Fruit fly (Drosophila melanogaster) whole organism, embryonic: ENCODE data around the gene rho-5.

Experiments used
- Atf3 ChIP-seq: fragments of 200-800 bp; sonication (Bioruptor generic); optimal IDR thresholded peaks from 3 replicates; lab custom pipeline; 2016; ENCODE audit warnings: missing biosample characterization, missing genetic modification characterization
- CG10209 ChIP-seq: fragments of 200-800 bp; sonication (Bioruptor generic); optimal IDR thresholded peaks from 3 replicates; lab custom pipeline; 2017; ENCODE audit warnings: missing biosample characterization, mild to moderate bottlenecking, missing genetic modification characterization, missing genetic modification reagents
- CG10274 ChIP-seq: fragments of 200-800 bp; sonication (Bioruptor generic); optimal IDR thresholded peaks from 3 replicates; lab custom pipeline; 2017; ENCODE audit warnings: missing biosample characterization, mild to moderate bottlenecking, missing genetic modification characterization
- CG10565 ChIP-seq: fragments of 200-800 bp; sonication (Bioruptor generic); optimal IDR thresholded peaks from 3 replicates; lab custom pipeline; 2016; ENCODE audit warnings: missing biosample characterization, mild to moderate bottlenecking, missing genetic modification characterization
- CG12155 ChIP-seq: fragments of 200-800 bp; sonication (Bioruptor generic); optimal IDR thresholded peaks from 3 replicates; lab custom pipeline; 2016; ENCODE audit warnings: missing biosample characterization, missing genetic modification characterization
- CG12236 ChIP-seq: fragments of 200-800 bp; sonication (Bioruptor generic); optimal IDR thresholded peaks from 2 replicates; lab custom pipeline; 2016; ENCODE audit warnings: missing biosample characterization, missing genetic modification characterization
- CG12299 ChIP-seq: fragments of 200-800 bp; sonication (Bioruptor generic); optimal IDR thresholded peaks from 2 replicates; lab custom pipeline; 2018; ENCODE audit warnings: missing biosample characterization, mild to moderate bottlenecking, missing genetic modification characterization
- CG13624 ChIP-seq: fragments of 200-800 bp; sonication (Bioruptor generic); optimal IDR thresholded peaks from 2 replicates; lab custom pipeline; 2016; ENCODE audit warnings: missing biosample characterization, missing genetic modification characterization
- CG1792 ChIP-seq: fragments of 200-800 bp; sonication (Bioruptor generic); optimal IDR thresholded peaks from 2 replicates; lab custom pipeline; 2016; ENCODE audit warnings: missing biosample characterization, missing genetic modification characterization
- CG30020 ChIP-seq: fragments of 200-800 bp; optimal IDR thresholded peaks from 2 replicates; lab custom pipeline; 2019; ENCODE audit warnings: missing biosample characterization, mild to moderate bottlenecking, missing genetic modification characterization, moderate library complexity
- CG4282 ChIP-seq: fragments of 200-800 bp; sonication (Bioruptor generic); optimal IDR thresholded peaks from 2 replicates; lab custom pipeline; 2016; ENCODE audit warnings: missing biosample characterization, missing genetic modification characterization
- CG4707 ChIP-seq: fragments of 200-800 bp; sonication (Bioruptor generic); optimal IDR thresholded peaks from 2 replicates; lab custom pipeline; 2018; ENCODE audit warnings: missing biosample characterization, mild to moderate bottlenecking, missing genetic modification characterization, moderate library complexity
- CG6683 ChIP-seq: fragments of 200-800 bp; sonication (Bioruptor generic); optimal IDR thresholded peaks from 2 replicates; lab custom pipeline; 2017; ENCODE audit warnings: missing biosample characterization, mild to moderate bottlenecking, missing genetic modification characterization, missing genetic modification reagents
- CG6791 ChIP-seq: fragments of 200-800 bp; sonication (Bioruptor generic); IDR thresholded peaks from 3 replicates; pipeline ENCODE4 v1.3.6; 2022; ENCODE audit warnings: missing biosample characterization, missing genetic modification characterization; ENCODE audit not compliant: partially characterized antibody
- CG6813 ChIP-seq: fragments of 200-800 bp; sonication (Bioruptor generic); optimal IDR thresholded peaks from 2 replicates; lab custom pipeline; 2017; ENCODE audit warnings: missing biosample characterization, missing genetic modification characterization, mild to moderate bottlenecking, moderate library complexity, missing genetic modification reagents
- Dek ChIP-seq: fragments of 200-800 bp; sonication (Bioruptor generic); optimal IDR thresholded peaks from 3 replicates; lab custom pipeline; 2019; ENCODE audit warnings: missing biosample characterization, mild to moderate bottlenecking, missing genetic modification characterization, moderate library complexity
- H15 ChIP-seq: fragments of 200-800 bp; sonication (Bioruptor generic); IDR thresholded peaks from 3 replicates; pipeline ENCODE4 v1.3.6; 2022; ENCODE audit warnings: missing biosample characterization, missing genetic modification characterization
- HLHmδ ChIP-seq: fragments of 200-800 bp; sonication (Bioruptor generic); optimal IDR thresholded peaks from 2 replicates; lab custom pipeline; 2018; ENCODE audit warnings: missing biosample characterization, mild to moderate bottlenecking, missing genetic modification characterization, moderate library complexity
- Hand ChIP-seq: fragments of 200-800 bp; sonication (Bioruptor generic); optimal IDR thresholded peaks from 2 replicates; lab custom pipeline; 2017; ENCODE audit warnings: mild to moderate bottlenecking, missing biosample characterization, missing genetic modification reagents, missing genetic modification characterization
- Neu2 ChIP-seq: fragments of 200-800 bp; sonication (Bioruptor generic); optimal IDR thresholded peaks from 3 replicates; lab custom pipeline; 2016; ENCODE audit warnings: missing biosample characterization, missing genetic modification characterization, borderline replicate concordance
- Oli ChIP-seq: fragments of 200-800 bp; sonication (Bioruptor generic); optimal IDR thresholded peaks from 2 replicates; lab custom pipeline; 2018; ENCODE audit warnings: missing biosample characterization, mild to moderate bottlenecking, missing genetic modification characterization, moderate library complexity
- Pdp1 ChIP-seq, 2 experiments: fragments of 200-800 bp; sonication (Bioruptor generic); optimal IDR thresholded peaks; 3 replicates each; lab custom pipeline; 2016; ENCODE audit warnings: missing biosample characterization in 2 of 2, missing genetic modification characterization in 2 of 2, mild to moderate bottlenecking in 1 of 2, moderate library complexity in 1 of 2
- Sox100B ChIP-seq: fragments of 200-800 bp; sonication (Bioruptor generic); optimal IDR thresholded peaks from 3 replicates; lab custom pipeline; 2018; ENCODE audit warnings: missing biosample characterization, mild to moderate bottlenecking, missing genetic modification characterization
- Sry-δ ChIP-seq: fragments of 200-800 bp; sonication (Bioruptor generic); optimal IDR thresholded peaks from 2 replicates; lab custom pipeline; 2016; ENCODE audit warnings: missing biosample characterization, missing genetic modification characterization
- Usf ChIP-seq: fragments of 200-800 bp; sonication (Bioruptor generic); optimal IDR thresholded peaks from 2 replicates; lab custom pipeline; 2017; ENCODE audit warnings: missing genotype, missing biosample characterization, missing genetic modification characterization
- YL-1 ChIP-seq: fragments of 200-800 bp; sonication (Bioruptor generic); optimal IDR thresholded peaks from 3 replicates; lab custom pipeline; 2017; ENCODE audit warnings: missing biosample characterization, mild to moderate bottlenecking, missing genetic modification characterization
- al ChIP-seq: fragments of 200-800 bp; sonication (Bioruptor generic); IDR thresholded peaks from 2 replicates; pipeline ENCODE4 v1.3.6; 2022; ENCODE audit warnings: missing biosample characterization, missing genetic modification characterization
- amos ChIP-seq: fragments of 200-800 bp; sonication (Bioruptor generic); IDR thresholded peaks from 2 replicates; pipeline ENCODE4 v1.3.6; 2022; ENCODE audit warnings: missing biosample characterization, missing genetic modification characterization; ENCODE audit not compliant: partially characterized antibody
- aop ChIP-seq: fragments of 200-800 bp; sonication (Bioruptor generic); IDR thresholded peaks from 2 replicates; pipeline ENCODE4 v1.3.6; 2022; ENCODE audit warnings: missing biosample characterization, missing genetic modification characterization
- ap ChIP-seq: fragments of 200-800 bp; sonication (Bioruptor generic); IDR thresholded peaks from 2 replicates; pipeline ENCODE4 v1.3.6; 2022; ENCODE audit warnings: missing biosample characterization, missing genetic modification characterization
- ara ChIP-seq: fragments of 200-800 bp; sonication (Bioruptor generic); IDR thresholded peaks from 2 replicates; pipeline ENCODE4 v1.3.6; 2022; ENCODE audit warnings: missing biosample characterization, missing genetic modification characterization
- ase ChIP-seq: fragments of 200-800 bp; sonication (Bioruptor generic); IDR thresholded peaks from 3 replicates; pipeline ENCODE4 v1.3.6; 2022; ENCODE audit warnings: missing biosample characterization, missing genetic modification characterization
- cato ChIP-seq: fragments of 200-800 bp; sonication (Bioruptor generic); optimal IDR thresholded peaks from 2 replicates; lab custom pipeline; 2016; ENCODE audit warnings: missing biosample characterization, missing genetic modification characterization, borderline replicate concordance
- crp ChIP-seq, 2 experiments: fragments of 200-800 bp; sonication (Bioruptor generic); optimal IDR thresholded peaks; 2 replicates in 1 of 2; 3 replicates in 1 of 2; lab custom pipeline; 2017; ENCODE audit warnings: missing biosample characterization in 2 of 2, missing genetic modification characterization in 2 of 2, mild to moderate bottlenecking in 1 of 2, moderate library complexity in 1 of 2
- dati ChIP-seq: fragments of 200-800 bp; sonication (Bioruptor generic); IDR thresholded peaks from 2 replicates; pipeline ENCODE4 v1.3.6; 2022; ENCODE audit warnings: missing biosample characterization, missing genetic modification characterization
- ewg ChIP-seq: fragments of 200-800 bp; sonication (Bioruptor generic); optimal IDR thresholded peaks from 3 replicates; lab custom pipeline; 2017; ENCODE audit warnings: mild to moderate bottlenecking, missing biosample characterization, missing genetic modification reagents, missing genetic modification characterization
- fd64A ChIP-seq: fragments of 200-800 bp; sonication (Bioruptor generic); optimal IDR thresholded peaks from 3 replicates; lab custom pipeline; 2018; ENCODE audit warnings: missing biosample characterization, mild to moderate bottlenecking, missing genetic modification characterization
- ham ChIP-seq: fragments of 200-800 bp; sonication (Bioruptor generic); IDR thresholded peaks from 2 replicates; pipeline ENCODE4 v1.3.6; 2022; ENCODE audit warnings: missing biosample characterization, missing genetic modification characterization
- her ChIP-seq: fragments of 200-800 bp; sonication (Bioruptor generic); optimal IDR thresholded peaks from 2 replicates; lab custom pipeline; 2016; ENCODE audit warnings: missing biosample characterization, missing genetic modification characterization
- ind ChIP-seq: fragments of 200-800 bp; sonication (Bioruptor generic); optimal IDR thresholded peaks from 3 replicates; lab custom pipeline; 2016; ENCODE audit warnings: missing biosample characterization, missing genetic modification characterization
- phol ChIP-seq: fragments of 200-800 bp; sonication (Bioruptor generic); optimal IDR thresholded peaks from 3 replicates; lab custom pipeline; 2018; ENCODE audit warnings: missing biosample characterization, mild to moderate bottlenecking, missing genetic modification characterization, moderate library complexity
- slp2 ChIP-seq: fragments of 200-800 bp; sonication (Bioruptor generic); optimal IDR thresholded peaks from 2 replicates; lab custom pipeline; 2016; ENCODE audit warnings: missing biosample characterization, missing genetic modification characterization
- ssp ChIP-seq: fragments of 200-800 bp; sonication (Bioruptor generic); IDR thresholded peaks from 2 replicates; pipeline ENCODE4 v1.3.6; 2022; ENCODE audit warnings: missing biosample characterization, missing genetic modification characterization
- stc ChIP-seq: fragments of 200-800 bp; sonication (Bioruptor generic); IDR thresholded peaks from 2 replicates; pipeline ENCODE4 v1.3.6; 2022; ENCODE audit warnings: missing biosample characterization, missing genetic modification characterization
- tna ChIP-seq: fragments of 200-800 bp; sonication (Bioruptor generic); IDR thresholded peaks from 2 replicates; pipeline ENCODE4 v1.3.6; 2022; ENCODE audit warnings: missing biosample characterization, missing genetic modification characterization; ENCODE audit not compliant: partially characterized antibody
- trh ChIP-seq: fragments of 200-800 bp; sonication (Bioruptor generic); optimal IDR thresholded peaks from 2 replicates; lab custom pipeline; 2016; ENCODE audit warnings: missing biosample characterization, missing genetic modification characterization
- tup ChIP-seq: fragments of 200-800 bp; sonication (Bioruptor generic); optimal IDR thresholded peaks from 2 replicates; lab custom pipeline; 2016; ENCODE audit warnings: missing biosample characterization, mild to moderate bottlenecking, missing genetic modification characterization, moderate library complexity
- vnd ChIP-seq: fragments of 200-800 bp; sonication (Bioruptor generic); IDR thresholded peaks from 3 replicates; pipeline ENCODE4 v1.3.6; 2022; ENCODE audit warnings: missing biosample characterization, missing genetic modification characterization; ENCODE audit not compliant: partially characterized antibody
- yki ChIP-seq: fragments of >200 bp; optimal IDR thresholded peaks from 3 replicates; lab custom pipeline; 2018
- zfh1 ChIP-seq: fragments of 200-800 bp; sonication (Bioruptor generic); IDR thresholded peaks from 3 replicates; pipeline ENCODE4 v1.3.6; 2022; ENCODE audit warnings: missing biosample characterization, missing genetic modification characterization
- zfh2 ChIP-seq: fragments of 200-800 bp; sonication (Bioruptor generic); optimal IDR thresholded peaks from 2 replicates; lab custom pipeline; 2016; ENCODE audit warnings: missing biosample characterization, missing genetic modification characterization

Gene rho-5

DNA sequence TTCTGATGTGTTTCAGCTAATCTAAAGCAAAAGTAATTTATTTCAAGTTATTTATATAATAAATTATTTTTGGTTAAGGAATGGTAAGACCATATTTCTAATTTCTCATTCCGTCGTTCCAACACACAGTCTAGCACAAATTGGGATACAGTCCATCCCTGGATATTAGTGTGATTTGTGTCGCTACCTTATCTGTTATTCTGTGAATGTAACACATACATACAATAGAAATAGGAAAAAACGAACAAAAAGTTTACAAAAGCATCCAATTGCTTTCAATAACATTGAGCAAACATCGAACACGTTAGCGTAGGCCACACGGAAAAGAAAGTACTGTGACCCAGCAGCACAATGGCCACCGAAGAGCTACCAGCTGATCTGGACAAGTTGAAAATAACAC lies 7.2 kb downstream of the rho-5 start, which contains the start of gene CG5056 (continued):
- TF ChIP-seq CG6813 (GFP tag; lab: Kevin White, UChicago) (no peak), zfh2 (GFP tag; lab: Kevin White, UChicago) (no peak), ewg (GFP tag; lab: Kevin White, UChicago) (peak; percentile 41), CG10209 (GFP tag; lab: Kevin White, UChicago) (no peak), fd64A (no peak), ind (no peak), YL-1 (peak; percentile 78), Dek (tag; lab: Kevin White, UChicago) (no peak), tna (no peak), H15 (GFP tag; lab: Robert Waterston, UW) (no peak), CG12236 (GFP tag; lab: Kevin White, UChicago) (no peak), amos (GFP tag; lab: Robert Waterston, UW) (peak; percentile 10; the same call in 1 of the 2 replicates), trh (no peak), CG30020 (tag; lab: Kevin White, UChicago) (peak; percentile 100), aop (no peak), Sry-δ (GFP tag; lab: Kevin White, UChicago) (peak; percentile 26), CG12299 (tag; lab: Kevin White, UChicago) (no peak), Oli (tag; lab: Kevin White, UChicago) (no peak), ase (no peak), dati (GFP tag; lab: Robert Waterston, UW) (no peak), zfh1 (GFP tag; lab: Robert Waterston, UW) (no peak), CG10274 (GFP tag; lab: Kevin White, UChicago) (no peak), CG10565 (GFP tag; lab: Kevin White, UChicago) (no peak), CG6791 (0 out of 3 replicates have a peak, but pooled peaks have one; percentile 25), tup (GFP tag; lab: Kevin White, UChicago) (no peak), Atf3 (GFP tag; lab: Kevin White, UChicago) (no peak), cato (GFP tag; lab: Kevin White, UChicago) (no peak), CG4707 (GFP tag; lab: Kevin White, UChicago) (no peak), ham (GFP tag; lab: Robert Waterston, UW) (no peak), Pdp1 (GFP tag; optimal IDR thresholded peaks at IDR 0.05; lab: Kevin White, UChicago) (peak in 1 of 2 experiments; percentile 88), ara (GFP tag; lab: Robert Waterston, UW) (no peak), al (GFP tag; lab: Robert Waterston, UW) (no peak; the same call in 1 of the 2 replicates), crp (GFP tag; optimal IDR thresholded peaks at IDR 0.05; lab: Kevin White, UChicago) (peak in 1 of 2 experiments; percentile 66), stc (no peak), phol (peak; percentile 40), slp2 (GFP tag; lab: Kevin White, UChicago) (no peak), ap (no peak), Sox100B (no peak), CG13624 (GFP tag; lab: Kevin White, UChicago) (no peak), CG4282 (GFP tag; lab: Kevin White, UChicago) (no peak), HLHmδ (no peak), ssp (GFP tag; lab: Robert Waterston, UW) (peak; percentile 39; the same call in 1 of the 2 replicates), her (peak; percentile 95), CG1792 (GFP tag; lab: Kevin White, UChicago) (no peak), yki (lab: Kevin White, UChicago) (no peak), CG12155 (GFP tag; lab: Kevin White, UChicago) (no peak), CG6683 (GFP tag; lab: Kevin White, UChicago) (no peak), vnd (GFP tag; lab: Robert Waterston, UW) (no peak), Usf (GFP tag; lab: Kevin White, UChicago) (no peak), Neu2 (GFP tag; lab: Kevin White, UChicago) (no peak), Hand (no peak)
